Fruit fly (Drosophila melanogaster) whole organism, embryonic: Measurements from ENCODE around the gene CG14221.

Source experiments
- Bgb ChIP-seq: fragments of 200-800 bp; sonication (Bioruptor generic); IDR thresholded peaks from 2 replicates; pipeline ENCODE4 v1.3.6; 2022; ENCODE audit warnings: missing biosample characterization, missing genetic modification characterization; ENCODE audit not compliant: partially characterized antibody
- CG1024 ChIP-seq: fragments of 200-800 bp; sonication (Bioruptor generic); IDR thresholded peaks from 2 replicates; pipeline ENCODE4 v1.3.6; 2022; ENCODE audit warnings: missing biosample characterization, missing genetic modification characterization
- CG11093 ChIP-seq: fragments of 200-800 bp; sonication (Bioruptor generic); IDR thresholded peaks from 3 replicates; pipeline ENCODE4 v1.3.6; 2022; ENCODE audit warnings: missing biosample characterization, missing genetic modification characterization
- CG11456 ChIP-seq: fragments of 200-800 bp; sonication (Bioruptor generic); IDR thresholded peaks from 3 replicates; pipeline ENCODE4 v1.3.6; 2022; ENCODE audit warnings: missing biosample characterization, missing genetic modification characterization
- CG12391 ChIP-seq: fragments of 200-800 bp; sonication (Bioruptor generic); optimal IDR thresholded peaks from 3 replicates; lab custom pipeline; 2018; ENCODE audit warnings: missing biosample characterization, mild to moderate bottlenecking, missing genetic modification characterization, moderate library complexity
- CG15011 ChIP-seq: fragments of 200-800 bp; sonication (Bioruptor generic); optimal IDR thresholded peaks from 3 replicates; lab custom pipeline; 2018; ENCODE audit warnings: missing biosample characterization, mild to moderate bottlenecking, missing genetic modification characterization
- CG15514 ChIP-seq: fragments of 200-800 bp; sonication (Bioruptor generic); optimal IDR thresholded peaks from 3 replicates; lab custom pipeline; 2017; ENCODE audit warnings: missing biosample characterization, missing genetic modification characterization, mild to moderate bottlenecking, moderate library complexity, missing genetic modification reagents
- CG15696 ChIP-seq: fragments of 200-800 bp; sonication (Bioruptor generic); optimal IDR thresholded peaks from 2 replicates; lab custom pipeline; 2019; ENCODE audit warnings: missing biosample characterization, mild to moderate bottlenecking, missing genetic modification characterization, moderate library complexity
- CG16813 ChIP-seq: fragments of 200-800 bp; sonication (Bioruptor generic); IDR thresholded peaks from 3 replicates; pipeline ENCODE4 v1.3.6; 2022; ENCODE audit warnings: missing biosample characterization, missing genetic modification characterization; ENCODE audit not compliant: partially characterized antibody
- CG17186 ChIP-seq: fragments of 200-800 bp; sonication (Bioruptor generic); optimal IDR thresholded peaks from 3 replicates; lab custom pipeline; 2017; ENCODE audit warnings: missing biosample characterization, missing genetic modification reagents, missing genetic modification characterization
- CG17802 ChIP-seq: fragments of 200-800 bp; sonication (Bioruptor generic); optimal IDR thresholded peaks from 2 replicates; lab custom pipeline; 2018; ENCODE audit warnings: missing biosample characterization, mild to moderate bottlenecking, missing genetic modification characterization, moderate library complexity
- CG3065 ChIP-seq: fragments of 200-800 bp; sonication (Bioruptor generic); optimal IDR thresholded peaks from 2 replicates; lab custom pipeline; 2016; ENCODE audit warnings: missing biosample characterization, missing genetic modification characterization
- CG32772 ChIP-seq: fragments of 200-800 bp; sonication (Bioruptor generic); IDR thresholded peaks from 2 replicates; pipeline ENCODE4 v1.3.6; 2022; ENCODE audit warnings: missing biosample characterization, missing genetic modification characterization
- CG42726 ChIP-seq: fragments of 200-800 bp; sonication (Bioruptor generic); IDR thresholded peaks from 2 replicates; pipeline ENCODE4 v1.3.6; 2022; ENCODE audit warnings: missing biosample characterization, missing genetic modification characterization; ENCODE audit not compliant: partially characterized antibody
- CG6654 ChIP-seq: fragments of 200-800 bp; sonication (Bioruptor generic); optimal IDR thresholded peaks from 2 replicates; lab custom pipeline; 2017; ENCODE audit warnings: missing biosample characterization, mild to moderate bottlenecking, missing genetic modification characterization
- CG7987 ChIP-seq: fragments of 200-800 bp; sonication (Bioruptor generic); optimal IDR thresholded peaks from 2 replicates; lab custom pipeline; 2018; ENCODE audit warnings: missing biosample characterization, mild to moderate bottlenecking, missing genetic modification characterization, moderate library complexity
- CG9437 ChIP-seq: fragments of 200-800 bp; sonication (Bioruptor generic); optimal IDR thresholded peaks from 2 replicates; lab custom pipeline; 2018; ENCODE audit warnings: missing biosample characterization, mild to moderate bottlenecking, missing genetic modification characterization
- CG9817 ChIP-seq: fragments of 200-800 bp; sonication (Bioruptor generic); optimal IDR thresholded peaks from 2 replicates; lab custom pipeline; 2018; ENCODE audit warnings: missing biosample characterization, mild to moderate bottlenecking, missing genetic modification characterization, moderate library complexity
- CG9932 ChIP-seq: fragments of 200-800 bp; sonication (Bioruptor generic); IDR thresholded peaks from 2 replicates; pipeline ENCODE4 v1.3.6; 2022; ENCODE audit warnings: missing biosample characterization, missing genetic modification characterization
- D19A ChIP-seq: fragments of 200-800 bp; optimal IDR thresholded peaks from 3 replicates; lab custom pipeline; 2019; ENCODE audit warnings: missing biosample characterization, mild to moderate bottlenecking, missing genetic modification characterization, moderate library complexity
- Dip2 ChIP-seq: fragments of 200-800 bp; sonication (Bioruptor generic); IDR thresholded peaks from 2 replicates; pipeline ENCODE4 v1.3.6; 2022; ENCODE audit warnings: missing biosample characterization, missing genetic modification characterization
- Ets65A ChIP-seq: fragments of 200-800 bp; sonication (Bioruptor generic); peaks from one replicate; lab custom pipeline; 2016; ENCODE audit warnings: missing biosample characterization, missing genetic modification characterization
- HLH4C ChIP-seq: fragments of 200-800 bp; sonication (Bioruptor generic); IDR thresholded peaks from 3 replicates; pipeline ENCODE4 v1.3.6; 2022; ENCODE audit warnings: missing biosample characterization, missing genetic modification characterization; ENCODE audit not compliant: partially characterized antibody
- Hey ChIP-seq: fragments of 200-800 bp; sonication (Bioruptor generic); optimal IDR thresholded peaks from 3 replicates; lab custom pipeline; 2018; ENCODE audit warnings: missing biosample characterization, mild to moderate bottlenecking, missing genetic modification characterization
- MBD-R2 ChIP-seq: fragments of 200-800 bp; sonication (Bioruptor generic); IDR thresholded peaks from 2 replicates; pipeline ENCODE4 v1.3.6; 2022; ENCODE audit warnings: missing biosample characterization, missing genetic modification characterization
- MTF-1 ChIP-seq: fragments of 200-800 bp; sonication (Bioruptor generic); optimal IDR thresholded peaks from 2 replicates; lab custom pipeline; 2018; ENCODE audit warnings: missing biosample characterization, mild to moderate bottlenecking, missing genetic modification characterization, borderline replicate concordance
- PHDP ChIP-seq: fragments of 200-800 bp; sonication (Bioruptor generic); optimal IDR thresholded peaks from 3 replicates; lab custom pipeline; 2018; ENCODE audit warnings: missing biosample characterization, mild to moderate bottlenecking, missing genetic modification characterization, moderate library complexity
- Ptx1 ChIP-seq: fragments of 200-800 bp; sonication (Bioruptor generic); IDR thresholded peaks from 2 replicates; pipeline ENCODE4 v1.3.6; 2022; ENCODE audit warnings: missing biosample characterization, missing genetic modification characterization
- Rfx ChIP-seq: fragments of 200-800 bp; sonication (Bioruptor generic); IDR thresholded peaks from 2 replicates; pipeline ENCODE4 v1.3.6; 2022; ENCODE audit warnings: missing biosample characterization, missing genetic modification characterization
- Sin3A ChIP-seq: fragments of >200 bp; optimal IDR thresholded peaks from 2 replicates; lab custom pipeline; 2018
- Sox102F ChIP-seq: fragments of 200-800 bp; sonication (Bioruptor generic); optimal IDR thresholded peaks from 2 replicates; lab custom pipeline; 2018; ENCODE audit warnings: missing biosample characterization, mild to moderate bottlenecking, missing genetic modification characterization, moderate library complexity
- TFAM ChIP-seq: fragments of 200-800 bp; sonication (Bioruptor generic); optimal IDR thresholded peaks from 2 replicates; lab custom pipeline; 2017; ENCODE audit warnings: missing biosample characterization, missing genetic modification characterization, inconsistent platforms
- Xbp1 ChIP-seq: fragments of 200-800 bp; sonication (Bioruptor generic); optimal IDR thresholded peaks from 3 replicates; lab custom pipeline; 2016; ENCODE audit warnings: missing biosample characterization, mild to moderate bottlenecking, missing genetic modification characterization
- ab ChIP-seq: fragments of 200-800 bp; sonication (Bioruptor generic); optimal IDR thresholded peaks from 2 replicates; lab custom pipeline; 2016; ENCODE audit warnings: missing biosample characterization, missing genetic modification characterization
- abd-A ChIP-seq: fragments of 200-800 bp; sonication (Bioruptor generic); optimal IDR thresholded peaks from 3 replicates; lab custom pipeline; 2019; ENCODE audit warnings: missing biosample characterization, mild to moderate bottlenecking, missing genetic modification characterization, moderate library complexity
- amos ChIP-seq: fragments of 200-800 bp; sonication (Bioruptor generic); IDR thresholded peaks from 2 replicates; pipeline ENCODE4 v1.3.6; 2022; ENCODE audit warnings: missing biosample characterization, missing genetic modification characterization; ENCODE audit not compliant: partially characterized antibody
- aop ChIP-seq: fragments of 200-800 bp; sonication (Bioruptor generic); IDR thresholded peaks from 2 replicates; pipeline ENCODE4 v1.3.6; 2022; ENCODE audit warnings: missing biosample characterization, missing genetic modification characterization
- bbx ChIP-seq: fragments of 200-800 bp; sonication (Bioruptor generic); IDR thresholded peaks from 2 replicates; pipeline ENCODE4 v1.3.6; 2022; ENCODE audit warnings: missing biosample characterization, missing genetic modification characterization; ENCODE audit not compliant: partially characterized antibody
- chinmo ChIP-seq: fragments of 200-800 bp; sonication (Bioruptor generic); IDR thresholded peaks from 4 replicates; pipeline ENCODE4 v1.3.6; 2022; ENCODE audit warnings: missing biosample characterization, missing genetic modification characterization; ENCODE audit not compliant: partially characterized antibody
- chn ChIP-seq: fragments of 200-800 bp; sonication (Bioruptor generic); optimal IDR thresholded peaks from 2 replicates; lab custom pipeline; 2016; ENCODE audit warnings: missing biosample characterization, missing genetic modification characterization
- crp ChIP-seq, 2 experiments: fragments of 200-800 bp; sonication (Bioruptor generic); optimal IDR thresholded peaks; 2 replicates in 1 of 2; 3 replicates in 1 of 2; lab custom pipeline; 2017; ENCODE audit warnings: missing biosample characterization in 2 of 2, missing genetic modification characterization in 2 of 2, mild to moderate bottlenecking in 1 of 2, moderate library complexity in 1 of 2
- dpn ChIP-seq, 2 experiments: fragments of 200-800 bp; sonication (Bioruptor generic); optimal IDR thresholded peaks; 3 replicates each; lab custom pipeline; 2016; ENCODE audit warnings: missing biosample characterization in 2 of 2, missing genetic modification characterization in 2 of 2
- grau ChIP-seq: fragments of 200-800 bp; optimal IDR thresholded peaks from 3 replicates; lab custom pipeline; 2019; ENCODE audit warnings: missing biosample characterization, mild to moderate bottlenecking, missing genetic modification characterization, moderate library complexity
- hbn ChIP-seq: fragments of 200-800 bp; sonication (Bioruptor generic); IDR thresholded peaks from 2 replicates; pipeline ENCODE4 v1.3.6; 2022; ENCODE audit warnings: missing biosample characterization, missing genetic modification characterization; ENCODE audit not compliant: partially characterized antibody
- mld ChIP-seq: fragments of 200-800 bp; sonication (Bioruptor generic); IDR thresholded peaks from 3 replicates; pipeline ENCODE4 v1.3.6; 2022; ENCODE audit warnings: missing biosample characterization, missing genetic modification characterization; ENCODE audit not compliant: partially characterized antibody
- ssp ChIP-seq: fragments of 200-800 bp; sonication (Bioruptor generic); IDR thresholded peaks from 2 replicates; pipeline ENCODE4 v1.3.6; 2022; ENCODE audit warnings: missing biosample characterization, missing genetic modification characterization
- toy ChIP-seq: fragments of 200-800 bp; sonication (Bioruptor generic); IDR thresholded peaks from 2 replicates; pipeline ENCODE4 v1.3.6; 2022; ENCODE audit warnings: missing biosample characterization, missing genetic modification characterization
- zen2 ChIP-seq: fragments of 200-800 bp; sonication (Bioruptor generic); IDR thresholded peaks from 3 replicates; pipeline ENCODE4 v1.3.6; 2022; ENCODE audit warnings: missing biosample characterization, missing genetic modification characterization; ENCODE audit not compliant: partially characterized antibody

CG14221 gene

dm6 chrX:19645873-19646541 is 25.0 kb upstream of the CG14221 start, which contains the start of gene Arp10 (continued):
- TF ChIP-seq mld (no peak), CG15514 (peak; percentile 60), Rfx (GFP tag; lab: Robert Waterston, UW) (0 out of 2 replicates have a peak, but pooled peaks have one; percentile 16), CG32772 (GFP tag; lab: Robert Waterston, UW) (no peak), grau (peak; percentile 46), CG6654 (GFP tag; lab: Kevin White, UChicago) (no peak), bbx (GFP tag; lab: Robert Waterston, UW) (peak; percentile 53; the same call in 1 of the 2 replicates), PHDP (no peak), chinmo (GFP tag; lab: Robert Waterston, UW) (0 out of 4 replicates have a peak, but pooled peaks have one; percentile 59), MTF-1 (GFP tag; lab: Kevin White, UChicago) (no peak), CG16813 (GFP tag; lab: Robert Waterston, UW) (peak; percentile 60; the same call in 2 of the 3 replicates), Ptx1 (GFP tag; lab: Robert Waterston, UW) (peak; percentile 17; the same call in 1 of the 2 replicates), hbn (GFP tag; lab: Robert Waterston, UW) (0 out of 2 replicates have a peak, but pooled peaks have one; percentile 31), toy (GFP tag; lab: Robert Waterston, UW) (no peak), Dip2 (no peak), ab (GFP tag; lab: Kevin White, UChicago) (no peak), CG12391 (peak; percentile 33), amos (GFP tag; lab: Robert Waterston, UW) (peak; percentile 44; the same call in 1 of the 2 replicates), aop (GFP tag; lab: Robert Waterston, UW) (no peak), chn (no peak), CG17802 (tag; lab: Kevin White, UChicago) (peak; percentile 83), Bgb (GFP tag; lab: Robert Waterston, UW) (peak; percentile 43; the same call in 1 of the 2 replicates), Sox102F (GFP tag; lab: Kevin White, UChicago) (no peak), CG9437 (GFP tag; lab: Kevin White, UChicago) (no peak), dpn (GFP tag; optimal IDR thresholded peaks at IDR 0.05; lab: Kevin White, UChicago) (no peak), CG15011 (GFP tag; lab: Kevin White, UChicago) (no peak), CG42726 (GFP tag; lab: Robert Waterston, UW) (no peak), CG9932 (peak; percentile 37; the same call in 1 of the 2 replicates), D19A (tag; lab: Kevin White, UChicago) (no peak), Ets65A (GFP tag; lab: Kevin White, UChicago) (peak; percentile 41), HLH4C (GFP tag; lab: Robert Waterston, UW) (no peak), Xbp1 (GFP tag; lab: Kevin White, UChicago) (peak; percentile 31), abd-A (tag; lab: Kevin White, UChicago) (no peak), CG11093 (GFP tag; lab: Robert Waterston, UW) (no peak), ssp (GFP tag; lab: Robert Waterston, UW) (peak; percentile 92), CG9817 (tag; lab: Kevin White, UChicago) (no peak), CG15696 (tag; lab: Kevin White, UChicago) (peak; percentile 13), TFAM (no peak), CG3065 (no peak), Hey (no peak), crp (GFP tag; optimal IDR thresholded peaks at IDR 0.05; lab: Kevin White, UChicago) (no peak), MBD-R2 (GFP tag; lab: Robert Waterston, UW) (peak; percentile 73), CG7987 (GFP tag; lab: Kevin White, UChicago) (no peak), CG17186 (GFP tag; lab: Kevin White, UChicago) (peak; percentile 44), CG11456 (GFP tag; lab: Robert Waterston, UW) (peak; percentile 52; the same call in 1 of the 3 replicates), Sin3A (peak; percentile 40), zen2 (GFP tag; lab: Robert Waterston, UW) (0 out of 3 replicates have a peak, but pooled peaks have one; percentile 31), CG1024 (GFP tag; lab: Robert Waterston, UW) (peak; percentile 55; the same call in 1 of the 2 replicates)
